Worm (Caenorhabditis elegans) whole organism, mixed stage, embryonic: ENCODE data around the gene srw-108.
A peak's percentile ranks its signal among the peaks of the same experiment; 100 is the strongest.

Experiments
- M03D4.4 ChIP-seq: sonication (generic microtip); optimal IDR thresholded peaks from 2 replicates; lab custom pipeline; 2017; ENCODE audit warnings: mild to moderate bottlenecking, missing genetic modification characterization, missing compliant biosample characterization
- bed-3 ChIP-seq: fragments of 200-800 bp; sonication (Bioruptor generic); optimal IDR thresholded peaks from 3 replicates; lab custom pipeline; 2018; ENCODE audit warnings: mild to moderate bottlenecking, missing genetic modification characterization, moderate library complexity, missing compliant biosample characterization
- blmp-1 ChIP-seq: fragments of 150-350 bp; optimal IDR thresholded peaks from 2 replicates; lab custom pipeline; 2014; ENCODE audit warnings: missing biosample characterization, missing genetic modification characterization
- ceh-43 ChIP-seq: fragments of 200-800 bp; sonication (Bioruptor generic); optimal IDR thresholded peaks from 2 replicates; lab custom pipeline; 2018; ENCODE audit warnings: mild to moderate bottlenecking, missing genetic modification characterization, moderate library complexity, missing compliant biosample characterization
- ceh-83 ChIP-seq: fragments of 200-800 bp; sonication (Bioruptor generic); optimal IDR thresholded peaks from 2 replicates; lab custom pipeline; 2018; ENCODE audit warnings: mild to moderate bottlenecking, missing genetic modification characterization, missing compliant biosample characterization
- ces-1 ChIP-seq: fragments of 150-350 bp; optimal IDR thresholded peaks from 2 replicates; lab custom pipeline; 2014; ENCODE audit warnings: missing biosample characterization, missing genetic modification reagents, missing genetic modification characterization
- cnd-1 ChIP-seq: fragments of 200-800 bp; sonication (Bioruptor generic); optimal IDR thresholded peaks from 2 replicates; lab custom pipeline; 2018; ENCODE audit warnings: mild to moderate bottlenecking, missing genetic modification characterization, missing compliant biosample characterization
- drap-1 ChIP-seq: fragments of 200-800 bp; sonication (Bioruptor generic); optimal IDR thresholded peaks from 3 replicates; lab custom pipeline; 2018; ENCODE audit warnings: mild to moderate bottlenecking, missing genetic modification characterization, missing compliant biosample characterization
- elt-1 ChIP-seq: sonication (generic microtip); optimal IDR thresholded peaks from 2 replicates; lab custom pipeline; 2017; ENCODE audit warnings: missing genetic modification characterization, mild to moderate bottlenecking, missing compliant biosample characterization, antibody characterized with exemption, moderate library complexity, borderline replicate concordance; ENCODE audit not compliant: insufficient read depth
- flh-1 ChIP-seq: fragments of 200-800 bp; sonication (Bioruptor generic); optimal IDR thresholded peaks from 2 replicates; lab custom pipeline; 2018; ENCODE audit warnings: mild to moderate bottlenecking, missing genetic modification characterization, moderate library complexity, missing compliant biosample characterization
- ham-2 ChIP-seq: fragments of 200-800 bp; sonication (Bioruptor generic); optimal IDR thresholded peaks from 2 replicates; lab custom pipeline; 2018; ENCODE audit warnings: mild to moderate bottlenecking, missing genetic modification characterization, missing compliant biosample characterization
- hlh-1 ChIP-seq: fragments of 150-350 bp; optimal IDR thresholded peaks from 2 replicates; lab custom pipeline; 2014; ENCODE audit warnings: missing biosample characterization, missing genetic modification reagents, missing genetic modification characterization
- lin-13 ChIP-seq: fragments of 150-350 bp; optimal IDR thresholded peaks from 2 replicates; lab custom pipeline; 2014; ENCODE audit warnings: missing biosample characterization, missing genetic modification characterization
- lin-32 ChIP-seq: fragments of 200-800 bp; sonication (Bioruptor generic); optimal IDR thresholded peaks from 2 replicates; lab custom pipeline; 2018; ENCODE audit warnings: mild to moderate bottlenecking, missing genetic modification characterization, missing compliant biosample characterization
- lsy-2 ChIP-seq: fragments of 150-350 bp; optimal IDR thresholded peaks from 2 replicates; lab custom pipeline; 2014; ENCODE audit warnings: missing biosample characterization, missing genetic modification characterization
- mab-5 ChIP-seq: fragments of 150-350 bp; optimal IDR thresholded peaks from 2 replicates; lab custom pipeline; 2014; ENCODE audit warnings: missing biosample characterization, missing genetic modification characterization
- mep-1 ChIP-seq: fragments of 150-350 bp; optimal IDR thresholded peaks from 2 replicates; lab custom pipeline; 2017; ENCODE audit warnings: missing biosample characterization, missing genetic modification reagents, missing genetic modification characterization, inconsistent platforms
- mls-2 ChIP-seq: sonication (generic microtip); optimal IDR thresholded peaks from 2 replicates; lab custom pipeline; 2016; ENCODE audit warnings: mild to moderate bottlenecking, missing genetic modification characterization, moderate library complexity, missing compliant biosample characterization
- nhr-12 ChIP-seq: fragments of 150-350 bp; optimal IDR thresholded peaks from 2 replicates; lab custom pipeline; 2014; ENCODE audit warnings: missing biosample characterization, missing genetic modification characterization
- nhr-2 ChIP-seq: fragments of 150-350 bp; optimal IDR thresholded peaks from 2 replicates; lab custom pipeline; 2014; ENCODE audit warnings: missing biosample characterization, missing genetic modification characterization
- nhr-237 ChIP-seq: fragments of 150-350 bp; optimal IDR thresholded peaks from 2 replicates; lab custom pipeline; 2014; ENCODE audit warnings: missing biosample characterization, missing genetic modification characterization
- nhr-28 ChIP-seq: fragments of 150-350 bp; optimal IDR thresholded peaks from 2 replicates; lab custom pipeline; 2014; ENCODE audit warnings: missing biosample characterization, missing genetic modification characterization
- pha-4 ChIP-seq: fragments of 150-350 bp; optimal IDR thresholded peaks from 2 replicates; lab custom pipeline; 2018; ENCODE audit warnings: missing biosample characterization, missing genetic modification reagents, missing genetic modification characterization
- sem-2 ChIP-seq: fragments of 200-800 bp; sonication (Bioruptor generic); optimal IDR thresholded peaks from 2 replicates; lab custom pipeline; 2018; ENCODE audit warnings: mild to moderate bottlenecking, missing genetic modification characterization, missing compliant biosample characterization
- snpc-4 ChIP-seq: fragments of 150-350 bp; optimal IDR thresholded peaks from 2 replicates; lab custom pipeline; 2014; ENCODE audit warnings: missing biosample characterization, missing genetic modification characterization
- tbx-8 ChIP-seq: fragments of 200-800 bp; sonication (Bioruptor generic); optimal IDR thresholded peaks from 2 replicates; lab custom pipeline; 2018; ENCODE audit warnings: mild to moderate bottlenecking, missing genetic modification characterization, moderate library complexity, missing compliant biosample characterization
- unc-120 ChIP-seq: sonication (generic microtip); optimal IDR thresholded peaks from 2 replicates; lab custom pipeline; 2017; ENCODE audit warnings: missing genetic modification characterization, missing compliant biosample characterization; ENCODE audit not compliant: poor library complexity, severe bottlenecking
- unc-39 ChIP-seq: fragments of 150-350 bp; optimal IDR thresholded peaks from 2 replicates; lab custom pipeline; 2014; ENCODE audit warnings: missing biosample characterization, missing genetic modification characterization
- unc-62 ChIP-seq: fragments of 150-350 bp; optimal IDR thresholded peaks from 2 replicates; lab custom pipeline; 2014; ENCODE audit warnings: missing biosample characterization, missing genetic modification reagents, missing genetic modification characterization
- zip-8 ChIP-seq: fragments of 150-350 bp; optimal IDR thresholded peaks from 2 replicates; lab custom pipeline; 2014; ENCODE audit warnings: missing biosample characterization, missing genetic modification characterization
- ztf-11 ChIP-seq: fragments of 150-350 bp; optimal IDR thresholded peaks from 2 replicates; lab custom pipeline; 2014; ENCODE audit warnings: missing biosample characterization, missing genetic modification characterization

srw-108 gene

DNA sequence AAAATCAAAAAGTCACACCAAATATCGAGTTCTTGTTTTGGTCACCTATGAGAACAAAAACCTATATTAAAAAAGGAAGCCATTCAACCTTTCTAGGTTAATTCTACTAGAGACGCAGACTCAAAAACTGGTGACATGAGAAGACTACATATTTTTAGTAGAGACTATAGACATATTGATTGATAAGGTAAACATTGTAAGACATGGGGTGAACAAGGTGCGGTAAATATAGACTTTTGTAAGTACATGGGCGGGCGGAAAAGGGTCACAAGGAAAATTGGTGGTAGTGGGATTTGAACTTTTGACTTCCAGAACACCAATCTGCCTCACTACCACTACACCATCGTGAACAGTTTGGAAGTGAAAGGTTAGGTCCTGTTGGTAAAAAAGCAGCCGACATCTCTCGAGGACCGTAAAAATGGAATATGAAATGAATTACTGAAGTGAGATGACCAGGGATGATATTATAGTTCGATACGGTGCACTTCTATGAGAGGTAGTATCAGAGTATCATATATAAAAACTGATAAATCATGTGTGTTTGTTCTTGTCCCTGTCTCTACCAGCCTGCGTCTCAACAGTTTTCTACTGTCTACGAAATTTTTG, 43.3 kb upstream of the srw-108 start, which contains the start of gene nhr-212:
Gene nhr-212 (plus strand): TSS at position 573 of the 606 bp plus-strand sequence.
- TF ChIP-seq tbx-8 (GFP tag; lab: Kevin White, UChicago) (no peak), nhr-28 (no peak), pha-4 (peak; percentile 6), ztf-11 (tag; lab: Kevin White, UChicago) (no peak), ces-1 (GFP tag; lab: Kevin White, UChicago) (no peak)

DNA sequence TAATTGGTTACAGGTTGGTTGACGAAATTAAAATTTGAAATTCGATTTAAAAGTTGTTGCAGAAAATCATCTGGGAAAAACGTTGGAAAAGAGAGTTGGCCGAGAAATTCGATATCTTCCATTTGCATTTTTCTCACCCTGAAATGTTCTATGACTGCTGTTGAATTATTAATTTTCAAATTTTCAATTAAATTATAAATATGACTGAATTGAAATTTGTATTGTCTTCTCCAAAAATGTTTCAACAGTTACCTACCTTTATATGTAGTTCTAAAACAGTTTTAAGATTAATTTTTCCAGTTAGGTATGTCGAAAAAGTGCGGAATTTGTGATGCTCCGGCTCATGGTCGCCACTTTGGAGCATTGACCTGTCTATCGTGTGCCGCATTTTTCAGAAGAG, 41.0 kb upstream of the srw-108 start, which contains the start of gene nhr-211:
Gene nhr-211 (plus strand): TSS at position 301 of the 400 bp plus-strand sequence.
- TF ChIP-seq unc-62 (no peak), flh-1 (GFP tag; lab: Kevin White, UChicago) (no peak), nhr-28 (no peak), sem-2 (GFP tag; lab: Kevin White, UChicago) (no peak), nhr-12 (tag; lab: Kevin White, UChicago) (no peak), ceh-83 (GFP tag; lab: Kevin White, UChicago) (no peak), lin-13 (tag; lab: Kevin White, UChicago) (no peak), mep-1 (tag; lab: Kevin White, UChicago) (no peak), ham-2 (GFP tag; lab: Kevin White, UChicago) (no peak), cnd-1 (no peak), nhr-2 (tag; lab: Kevin White, UChicago) (no peak), lin-32 (GFP tag; lab: Kevin White, UChicago) (no peak), M03D4.4 (tag; lab: Kevin White, UChicago) (no peak)

DNA sequence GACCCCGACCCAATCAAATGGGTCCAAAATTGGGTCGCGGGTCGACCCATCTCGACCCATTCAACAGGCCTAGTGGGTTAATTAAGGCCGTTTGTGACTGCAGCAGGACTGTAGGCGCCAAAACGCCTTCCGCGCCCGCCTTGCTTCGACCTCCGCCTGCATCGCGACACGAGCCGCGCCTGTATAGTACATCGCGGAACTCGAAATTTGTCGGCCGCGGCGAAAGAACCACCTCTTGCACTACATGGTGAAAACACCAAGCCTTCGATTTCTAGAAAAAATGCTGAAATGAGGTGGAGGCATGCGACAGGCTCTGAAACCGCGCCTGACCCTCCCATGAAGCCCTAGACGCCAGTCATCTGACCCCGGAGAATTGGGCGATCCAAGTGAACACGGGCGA, 39.7 kb upstream of the srw-108 start:
- TF ChIP-seq zip-8 (tag; lab: Kevin White, UChicago) (no peak), bed-3 (GFP tag; lab: Kevin White, UChicago) (no peak), mab-5 (tag; lab: Kevin White, UChicago) (no peak), tbx-8 (GFP tag; lab: Kevin White, UChicago) (no peak), nhr-28 (no peak), M03D4.4 (tag; lab: Kevin White, UChicago) (no peak), elt-1 (tag; lab: Kevin White, UChicago) (no peak)

DNA sequence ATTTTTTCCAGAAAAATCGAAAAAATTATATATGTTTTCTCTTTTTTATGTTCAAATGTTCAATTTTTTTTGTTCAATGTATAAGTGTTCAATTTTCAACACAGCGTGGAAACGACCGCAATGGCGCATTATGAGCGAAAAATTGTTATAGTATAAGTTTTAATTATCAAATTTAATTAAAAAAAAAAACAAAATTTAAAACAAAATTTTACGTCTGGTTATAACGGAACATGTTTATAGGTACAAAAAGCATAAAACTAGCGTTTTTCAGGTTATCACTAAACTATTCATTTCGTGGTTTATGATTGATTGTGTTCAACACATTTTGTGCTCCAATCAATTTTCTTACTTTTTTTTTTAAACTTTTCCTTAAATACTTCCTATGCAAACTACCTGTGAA, 38.4 kb upstream of the srw-108 start, which contains the start of gene nhr-106:
Gene nhr-106 (plus strand): TSS at position 301 of the 400 bp plus-strand sequence.
- TF ChIP-seq blmp-1 (tag; lab: Kevin White, UChicago) (no peak), mab-5 (tag; lab: Kevin White, UChicago) (no peak), unc-120 (tag; lab: Kevin White, UChicago) (no peak), nhr-237 (tag; lab: Kevin White, UChicago) (no peak), lin-32 (GFP tag; lab: Kevin White, UChicago) (no peak), unc-39 (tag; lab: Kevin White, UChicago) (no peak), tbx-8 (GFP tag; lab: Kevin White, UChicago) (no peak), elt-1 (tag; lab: Kevin White, UChicago) (no peak), sem-2 (GFP tag; lab: Kevin White, UChicago) (no peak), lin-13 (tag; lab: Kevin White, UChicago) (no peak), mls-2 (no peak), nhr-28 (no peak), ham-2 (GFP tag; lab: Kevin White, UChicago) (no peak), snpc-4 (tag; lab: Kevin White, UChicago) (no peak), drap-1 (no peak), bed-3 (GFP tag; lab: Kevin White, UChicago) (no peak)

DNA sequence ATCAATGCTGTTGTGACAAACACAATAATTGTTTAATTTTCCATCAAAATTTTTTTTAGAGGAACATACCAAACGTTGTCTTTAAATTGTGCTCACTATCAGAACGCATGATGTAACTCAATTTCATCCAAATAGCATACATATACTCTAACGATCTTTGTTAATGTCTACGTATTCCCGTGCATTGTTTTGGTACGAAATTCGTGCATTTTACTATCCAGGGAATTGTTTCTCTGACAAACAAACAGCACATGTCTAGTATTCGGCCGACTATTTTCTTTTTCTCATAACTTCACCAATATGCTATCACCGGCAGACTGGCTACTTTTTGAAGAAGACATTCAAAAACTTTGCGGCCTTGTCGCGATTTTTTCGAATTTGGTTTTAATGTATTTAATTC, 36.3 kb upstream of the srw-108 start, which contains the start of gene str-196:
Gene str-196 (plus strand): TSS at position 301 of the 400 bp plus-strand sequence.
- TF ChIP-seq lsy-2 = no peak
- TF ChIP-seq unc-120 (tag; lab: Kevin White, UChicago) = no peak
- no peak for TF ChIP-seq M03D4.4 (tag; lab: Kevin White, UChicago)
- no peak for TF ChIP-seq flh-1 (GFP tag; lab: Kevin White, UChicago)
- TF ChIP-seq nhr-28 = no peak
- no peak for TF ChIP-seq ceh-83 (GFP tag; lab: Kevin White, UChicago)
- TF ChIP-seq ceh-43 = no peak
- TF ChIP-seq mls-2 = no peak
- no peak for TF ChIP-seq lin-32 (GFP tag; lab: Kevin White, UChicago)
- TF ChIP-seq snpc-4 (tag; lab: Kevin White, UChicago) = no peak
- no peak for TF ChIP-seq hlh-1 (tag; lab: Kevin White, UChicago)
- no peak for TF ChIP-seq mab-5 (tag; lab: Kevin White, UChicago)
- no peak for TF ChIP-seq ztf-11 (tag; lab: Kevin White, UChicago)
- TF ChIP-seq tbx-8 (GFP tag; lab: Kevin White, UChicago) = no peak
- no peak for TF ChIP-seq drap-1
- TF ChIP-seq cnd-1 = no peak
- TF ChIP-seq blmp-1 (tag; lab: Kevin White, UChicago) = no peak
- TF ChIP-seq nhr-237 (tag; lab: Kevin White, UChicago) = no peak
- TF ChIP-seq, all 35 proteins: peak for 0
